Fruit fly (Drosophila melanogaster) whole organism, embryonic: Measurements from ENCODE around the gene CG33543.

Experiments used
- Adf1 ChIP-seq: fragments of 200-800 bp; sonication (Bioruptor generic); IDR thresholded peaks from 2 replicates; pipeline ENCODE4 v1.3.6; 2022; ENCODE audit warnings: missing biosample characterization, missing genetic modification characterization
- CG10431 ChIP-seq: fragments of 200-800 bp; sonication (Bioruptor generic); optimal IDR thresholded peaks from 3 replicates; lab custom pipeline; 2018; ENCODE audit warnings: missing biosample characterization, mild to moderate bottlenecking, missing genetic modification characterization
- CG15514 ChIP-seq: fragments of 200-800 bp; sonication (Bioruptor generic); optimal IDR thresholded peaks from 3 replicates; lab custom pipeline; 2017; ENCODE audit warnings: missing biosample characterization, missing genetic modification characterization, mild to moderate bottlenecking, moderate library complexity, missing genetic modification reagents
- CG16815 ChIP-seq: fragments of 200-800 bp; sonication (Bioruptor generic); optimal IDR thresholded peaks from 3 replicates; lab custom pipeline; 2017; ENCODE audit warnings: missing biosample characterization, mild to moderate bottlenecking, missing genetic modification characterization
- CG17186 ChIP-seq: fragments of 200-800 bp; sonication (Bioruptor generic); optimal IDR thresholded peaks from 3 replicates; lab custom pipeline; 2017; ENCODE audit warnings: missing biosample characterization, missing genetic modification reagents, missing genetic modification characterization
- CG17328 ChIP-seq: fragments of 200-800 bp; sonication (Bioruptor generic); IDR thresholded peaks from 2 replicates; pipeline ENCODE4 v1.3.6; 2022; ENCODE audit warnings: missing biosample characterization, missing genetic modification characterization
- CG17829 ChIP-seq: fragments of 200-800 bp; optimal IDR thresholded peaks from 2 replicates; lab custom pipeline; 2019; ENCODE audit warnings: missing biosample characterization, mild to moderate bottlenecking, missing genetic modification characterization, moderate library complexity
- CG2712 ChIP-seq: fragments of 200-800 bp; optimal IDR thresholded peaks from 3 replicates; lab custom pipeline; 2019; ENCODE audit warnings: missing biosample characterization, mild to moderate bottlenecking, missing genetic modification characterization, moderate library complexity
- CG32767 ChIP-seq: fragments of 200-800 bp; sonication (Bioruptor generic); IDR thresholded peaks from 2 replicates; pipeline ENCODE4 v1.3.6; 2022; ENCODE audit warnings: missing biosample characterization, missing genetic modification characterization
- CG4404 ChIP-seq: fragments of 200-800 bp; sonication (Bioruptor generic); IDR thresholded peaks from 2 replicates; pipeline ENCODE4 v1.3.6; 2022; ENCODE audit warnings: missing biosample characterization, missing genetic modification characterization
- CG5245 ChIP-seq: fragments of 200-800 bp; sonication (Bioruptor generic); optimal IDR thresholded peaks from 3 replicates; lab custom pipeline; 2016; ENCODE audit warnings: missing biosample characterization, missing genetic modification characterization
- CG7271 ChIP-seq: fragments of 200-800 bp; sonication (Bioruptor generic); optimal IDR thresholded peaks from 2 replicates; lab custom pipeline; 2018; ENCODE audit warnings: missing biosample characterization, mild to moderate bottlenecking, missing genetic modification characterization, moderate library complexity
- CG9437 ChIP-seq: fragments of 200-800 bp; sonication (Bioruptor generic); optimal IDR thresholded peaks from 2 replicates; lab custom pipeline; 2018; ENCODE audit warnings: missing biosample characterization, mild to moderate bottlenecking, missing genetic modification characterization
- CG9932 ChIP-seq: fragments of 200-800 bp; sonication (Bioruptor generic); IDR thresholded peaks from 2 replicates; pipeline ENCODE4 v1.3.6; 2022; ENCODE audit warnings: missing biosample characterization, missing genetic modification characterization
- Chrac-16 ChIP-seq: fragments of 200-800 bp; sonication (Bioruptor generic); optimal IDR thresholded peaks from 3 replicates; lab custom pipeline; 2016; ENCODE audit warnings: missing biosample characterization, missing genetic modification characterization
- CrebB ChIP-seq: fragments of 200-800 bp; sonication (Bioruptor generic); optimal IDR thresholded peaks from 3 replicates; lab custom pipeline; 2018; ENCODE audit warnings: missing biosample characterization, mild to moderate bottlenecking, missing genetic modification characterization
- D19A ChIP-seq: fragments of 200-800 bp; optimal IDR thresholded peaks from 3 replicates; lab custom pipeline; 2019; ENCODE audit warnings: missing biosample characterization, mild to moderate bottlenecking, missing genetic modification characterization, moderate library complexity
- Dbx ChIP-seq: fragments of 200-800 bp; sonication (Bioruptor generic); IDR thresholded peaks from 3 replicates; pipeline ENCODE4 v1.3.6; 2022; ENCODE audit warnings: missing biosample characterization, missing genetic modification characterization
- Dip2 ChIP-seq: fragments of 200-800 bp; sonication (Bioruptor generic); IDR thresholded peaks from 2 replicates; pipeline ENCODE4 v1.3.6; 2022; ENCODE audit warnings: missing biosample characterization, missing genetic modification characterization
- Eip74EF ChIP-seq, 2 experiments: fragments of 200-800 bp in 1 of 2; fragments of >200 bp in 1 of 2; sonication (Bioruptor generic) in 1 of 2; optimal IDR thresholded peaks; 2 replicates each; lab custom pipeline; 2017 to 2019; ENCODE audit warnings: missing biosample characterization in 2 of 2, missing genetic modification characterization in 2 of 2, mild to moderate bottlenecking in 1 of 2, moderate library complexity in 1 of 2
- Elba2 ChIP-seq: fragments of 200-800 bp; sonication (Bioruptor generic); optimal IDR thresholded peaks from 3 replicates; lab custom pipeline; 2016; ENCODE audit warnings: missing biosample characterization, missing genetic modification characterization
- Ets97D ChIP-seq: fragments of 200-800 bp; sonication (Bioruptor generic); optimal IDR thresholded peaks from 3 replicates; lab custom pipeline; 2016; ENCODE audit warnings: missing biosample characterization, missing genetic modification characterization
- HLH4C ChIP-seq: fragments of 200-800 bp; sonication (Bioruptor generic); IDR thresholded peaks from 3 replicates; pipeline ENCODE4 v1.3.6; 2022; ENCODE audit warnings: missing biosample characterization, missing genetic modification characterization; ENCODE audit not compliant: partially characterized antibody
- Hey ChIP-seq: fragments of 200-800 bp; sonication (Bioruptor generic); optimal IDR thresholded peaks from 3 replicates; lab custom pipeline; 2018; ENCODE audit warnings: missing biosample characterization, mild to moderate bottlenecking, missing genetic modification characterization
- Meics ChIP-seq: fragments of 200-800 bp; sonication (Bioruptor generic); optimal IDR thresholded peaks from 2 replicates; lab custom pipeline; 2017; ENCODE audit warnings: missing biosample characterization, mild to moderate bottlenecking, missing genetic modification characterization
- Mes4 ChIP-seq: fragments of 200-800 bp; sonication (Bioruptor generic); optimal IDR thresholded peaks from 2 replicates; lab custom pipeline; 2016; ENCODE audit warnings: missing biosample characterization, missing genetic modification characterization
- Mrtf ChIP-seq: fragments of 200-800 bp; sonication (Bioruptor generic); IDR thresholded peaks from 3 replicates; pipeline ENCODE4 v1.3.6; 2022; ENCODE audit warnings: missing biosample characterization, missing genetic modification characterization
- NFAT ChIP-seq: fragments of 200-800 bp; sonication (Bioruptor generic); IDR thresholded peaks from 2 replicates; pipeline ENCODE4 v1.3.6; 2022; ENCODE audit warnings: missing biosample characterization, missing genetic modification characterization
- Nf-YC ChIP-seq: fragments of 200-800 bp; optimal IDR thresholded peaks from 3 replicates; lab custom pipeline; 2019; ENCODE audit warnings: missing biosample characterization, mild to moderate bottlenecking, missing genetic modification characterization, moderate library complexity
- Opbp ChIP-seq: fragments of 200-800 bp; sonication (Bioruptor generic); IDR thresholded peaks from 3 replicates; pipeline ENCODE4 v1.3.6; 2022; ENCODE audit warnings: missing biosample characterization, missing genetic modification characterization; ENCODE audit not compliant: partially characterized antibody
- Sox100B ChIP-seq: fragments of 200-800 bp; sonication (Bioruptor generic); optimal IDR thresholded peaks from 3 replicates; lab custom pipeline; 2018; ENCODE audit warnings: missing biosample characterization, mild to moderate bottlenecking, missing genetic modification characterization
- Vsx1 ChIP-seq: fragments of 200-800 bp; sonication (Bioruptor generic); optimal IDR thresholded peaks from 2 replicates; lab custom pipeline; 2017; ENCODE audit warnings: missing biosample characterization, mild to moderate bottlenecking, missing genetic modification characterization, missing genetic modification reagents
- abd-A ChIP-seq: fragments of 200-800 bp; sonication (Bioruptor generic); optimal IDR thresholded peaks from 3 replicates; lab custom pipeline; 2019; ENCODE audit warnings: missing biosample characterization, mild to moderate bottlenecking, missing genetic modification characterization, moderate library complexity
- ato ChIP-seq: fragments of 200-800 bp; sonication (Bioruptor generic); IDR thresholded peaks from 2 replicates; pipeline ENCODE4 v1.3.6; 2022; ENCODE audit warnings: missing biosample characterization, missing genetic modification characterization; ENCODE audit not compliant: partially characterized antibody
- bab2 ChIP-seq: fragments of 200-800 bp; sonication (Bioruptor generic); optimal IDR thresholded peaks from 2 replicates; lab custom pipeline; 2016; ENCODE audit warnings: missing biosample characterization, missing genetic modification characterization
- crol ChIP-seq: fragments of 200-800 bp; sonication (Bioruptor generic); IDR thresholded peaks from 2 replicates; pipeline ENCODE4 v1.3.6; 2022; ENCODE audit warnings: missing biosample characterization, missing genetic modification characterization
- dan ChIP-seq: fragments of 200-800 bp; sonication (Bioruptor generic); IDR thresholded peaks from 2 replicates; pipeline ENCODE4 v1.3.6; 2022; ENCODE audit warnings: missing biosample characterization, missing genetic modification characterization
- emc ChIP-seq: fragments of 200-800 bp; sonication (Bioruptor generic); optimal IDR thresholded peaks from 2 replicates; lab custom pipeline; 2016; ENCODE audit warnings: missing biosample characterization, missing genetic modification characterization
- her ChIP-seq: fragments of 200-800 bp; sonication (Bioruptor generic); optimal IDR thresholded peaks from 2 replicates; lab custom pipeline; 2016; ENCODE audit warnings: missing biosample characterization, missing genetic modification characterization
- insv ChIP-seq, 2 experiments: fragments of 200-800 bp; sonication (Bioruptor generic); optimal IDR thresholded peaks; 3 replicates each; lab custom pipeline; 2016 to 2018; ENCODE audit warnings: missing biosample characterization in 2 of 2, missing genetic modification characterization in 2 of 2
- luna ChIP-seq: fragments of 200-800 bp; sonication (Bioruptor generic); optimal IDR thresholded peaks from 2 replicates; lab custom pipeline; 2016; ENCODE audit warnings: missing biosample characterization, missing genetic modification characterization
- nmo ChIP-seq: fragments of 200-800 bp; sonication (Bioruptor generic); optimal IDR thresholded peaks from 2 replicates; lab custom pipeline; 2018; ENCODE audit warnings: missing biosample characterization, mild to moderate bottlenecking, missing genetic modification characterization, moderate library complexity
- prd ChIP-seq, 3 experiments: fragments of >200 bp in 2 of 3; fragments of 200-800 bp in 1 of 3; sonication (Bioruptor generic) in 1 of 3; optimal IDR thresholded peaks in 2 of 3; IDR thresholded peaks in 1 of 3; 2 replicates in 2 of 3; 3 replicates in 1 of 3; pipeline versions ENCODE4 v1.3.6 to Lab custom; 2017 to 2022; ENCODE audit warnings: missing biosample characterization in 1 of 3, missing genetic modification characterization in 1 of 3
- pros ChIP-seq: fragments of 200-800 bp; sonication (Bioruptor generic); optimal IDR thresholded peaks from 3 replicates; lab custom pipeline; 2019; ENCODE audit warnings: missing biosample characterization, mild to moderate bottlenecking, missing genetic modification characterization, moderate library complexity
- sens ChIP-seq: fragments of 200-800 bp; sonication (Bioruptor generic); peaks from one replicate; lab custom pipeline; 2016; ENCODE audit warnings: missing biosample characterization, missing genetic modification characterization
- sna ChIP-seq: fragments of 200-800 bp; sonication (Bioruptor generic); IDR thresholded peaks from 2 replicates; pipeline ENCODE4 v1.3.6; 2022; ENCODE audit warnings: missing biosample characterization, missing genetic modification characterization; ENCODE audit not compliant: partially characterized antibody
- stwl ChIP-seq: fragments of 200-800 bp; sonication (Bioruptor generic); optimal IDR thresholded peaks from 3 replicates; lab custom pipeline; 2018; ENCODE audit warnings: missing biosample characterization, mild to moderate bottlenecking, missing genetic modification characterization, moderate library complexity
- tap ChIP-seq: fragments of 200-800 bp; optimal IDR thresholded peaks from 3 replicates; lab custom pipeline; 2019; ENCODE audit warnings: missing biosample characterization, mild to moderate bottlenecking, missing genetic modification characterization, moderate library complexity
- z ChIP-seq: fragments of 200-800 bp; sonication (Bioruptor generic); IDR thresholded peaks from 3 replicates; pipeline ENCODE4 v1.3.6; 2022; ENCODE audit warnings: missing biosample characterization, missing genetic modification characterization
- zfh1 ChIP-seq: fragments of 200-800 bp; sonication (Bioruptor generic); IDR thresholded peaks from 3 replicates; pipeline ENCODE4 v1.3.6; 2022; ENCODE audit warnings: missing biosample characterization, missing genetic modification characterization

The CG33543 gene

dm6 chr2L:1970312-1970929 lies 35.7 kb downstream of the CG33543 start, which contains the start of gene erm (continued):
- peak; percentile 61 for TF ChIP-seq Vsx1 (GFP tag; lab: Kevin White, UChicago)
- TF ChIP-seq ato (GFP tag; lab: Robert Waterston, UW) = no peak; the same call in 1 of the 2 replicates
- peak; percentile 91 for TF ChIP-seq Adf1
- no peak for TF ChIP-seq CG17186
- TF ChIP-seq CG9932 (GFP tag; lab: Robert Waterston, UW) = no peak
- peak; percentile 16 for TF ChIP-seq CG17829 (tag; lab: Kevin White, UChicago)
- no peak for TF ChIP-seq Dip2 (GFP tag; lab: Robert Waterston, UW)
- TF ChIP-seq her (GFP tag; lab: Kevin White, UChicago) = no peak
- peak; percentile 67; the same call in 1 of the 3 replicates for TF ChIP-seq z (GFP tag; lab: Robert Waterston, UW)
- TF ChIP-seq CG5245 (GFP tag; lab: Kevin White, UChicago) = no peak
- no peak for TF ChIP-seq CG15514
- no peak for TF ChIP-seq luna (GFP tag; lab: Kevin White, UChicago)
- TF ChIP-seq pros = peak; percentile 43
- peak; percentile 57 for TF ChIP-seq Elba2
- no peak for TF ChIP-seq CG2712 (tag; lab: Kevin White, UChicago)
- no peak for TF ChIP-seq CG9437 (GFP tag; lab: Kevin White, UChicago)
- TF ChIP-seq Chrac-16 (GFP tag; lab: Kevin White, UChicago) = no peak
- 0 out of 3 replicates have a peak, but pooled peaks have one; percentile 38 for TF ChIP-seq Opbp
- peak; percentile 91 for TF ChIP-seq crol
- no peak for TF ChIP-seq CG4404 (GFP tag; lab: Robert Waterston, UW)
- TF ChIP-seq CG16815 (GFP tag; lab: Kevin White, UChicago) = no peak
- no peak for TF ChIP-seq tap
- no peak for TF ChIP-seq CG32767
- no peak for TF ChIP-seq prd (optimal IDR thresholded peaks at IDR 0.05; lab: Kevin White, UChicago)
- TF ChIP-seq prd (GFP tag; IDR thresholded peaks at IDR 0.05; lab: Robert Waterston, UW) = no peak
- no peak for TF ChIP-seq Sox100B (GFP tag; lab: Kevin White, UChicago)
- no peak for TF ChIP-seq D19A (tag; lab: Kevin White, UChicago)
- no peak for TF ChIP-seq CG17328
- TF ChIP-seq sna (GFP tag; lab: Robert Waterston, UW) = peak; percentile 49; the same call in 1 of the 2 replicates
- TF ChIP-seq CG7271 (tag; lab: Kevin White, UChicago) = no peak
- TF ChIP-seq nmo = peak; percentile 44
- peak; percentile 97 for TF ChIP-seq Nf-YC (tag; lab: Kevin White, UChicago)
- no peak for TF ChIP-seq bab2 (GFP tag; lab: Kevin White, UChicago)
- no peak for TF ChIP-seq dan (GFP tag; lab: Robert Waterston, UW)
- peak; percentile 78 for TF ChIP-seq abd-A (tag; lab: Kevin White, UChicago)
- peak in 1 of 2 experiments; percentile 85 for TF ChIP-seq insv (GFP tag; optimal IDR thresholded peaks at IDR 0.05; lab: Kevin White, UChicago)
- no peak for TF ChIP-seq emc (GFP tag; lab: Kevin White, UChicago)
- TF ChIP-seq sens = peak; percentile 76
- TF ChIP-seq zfh1 (GFP tag; lab: Robert Waterston, UW) = no peak
- TF ChIP-seq CrebB (tag; lab: Kevin White, UChicago) = no peak
- TF ChIP-seq stwl = no peak
- no peak for TF ChIP-seq Meics (GFP tag; lab: Kevin White, UChicago)
- TF ChIP-seq Ets97D (GFP tag; lab: Kevin White, UChicago) = no peak
- no peak for TF ChIP-seq CG10431 (GFP tag; lab: Kevin White, UChicago)
- no peak for TF ChIP-seq Hey
- TF ChIP-seq NFAT = no peak
- TF ChIP-seq Mes4 = no peak
- TF ChIP-seq Mrtf = no peak
- TF ChIP-seq HLH4C = 0 out of 3 replicates have a peak, but pooled peaks have one; percentile 28
- no peak for TF ChIP-seq Dbx
- TF ChIP-seq Eip74EF (GFP tag; optimal IDR thresholded peaks at IDR 0.05; lab: Kevin White, UChicago) = no peak
